Fruit fly (Drosophila melanogaster): Measurements from ENCODE around the gene CCT4.
A peak's percentile ranks its signal among the peaks of the same experiment; 100 is the strongest.

Gene CCT4

DNA sequence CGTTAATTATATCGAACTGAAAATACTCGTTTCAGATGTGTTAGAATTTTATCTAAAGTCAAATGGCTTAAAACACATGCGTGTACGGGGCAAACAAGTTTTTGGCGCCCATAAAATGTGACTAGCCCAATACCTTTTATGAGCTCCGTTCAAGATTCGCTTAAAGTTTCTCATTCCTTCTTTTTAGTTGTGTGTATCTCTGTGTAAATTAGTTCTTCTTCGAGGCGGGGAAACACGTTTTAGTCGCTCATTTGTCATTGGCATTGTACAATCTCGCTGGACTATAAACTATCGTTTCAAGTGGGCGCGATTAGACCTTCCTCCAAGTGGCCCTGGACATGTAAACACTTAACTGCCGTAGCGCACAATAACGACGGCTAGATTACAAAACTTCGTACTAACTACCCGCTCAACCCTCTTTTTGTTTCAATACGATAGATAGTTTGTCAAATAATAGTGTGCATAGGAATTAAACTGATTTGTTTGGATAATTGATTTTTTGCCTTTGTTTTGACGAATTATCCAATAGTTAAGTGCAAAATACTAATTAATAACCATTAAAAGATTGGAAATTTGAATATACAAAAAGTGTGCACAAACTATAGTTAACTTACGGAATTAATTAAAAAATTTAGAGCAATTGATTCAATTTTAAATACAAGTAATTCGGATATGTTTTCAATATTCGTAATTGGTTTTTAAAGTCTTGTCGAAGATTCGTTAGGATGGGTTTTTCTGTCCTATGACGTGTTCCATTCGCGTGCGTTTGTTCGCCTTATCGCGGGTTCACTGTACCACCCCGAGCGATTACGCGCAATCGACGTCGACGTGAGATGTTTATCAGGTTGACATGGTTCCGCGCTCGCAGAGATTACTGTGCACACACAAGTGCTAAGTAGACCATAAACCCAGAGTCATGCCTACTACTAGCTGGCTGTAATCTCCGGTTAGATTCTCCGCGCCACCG lies 28.0 kb upstream of the CCT4 start (continued):
- TF ChIP-seq vnd (GFP tag; IDR thresholded peaks at IDR 0.05; ENCODE audit: partially characterized antibody) = no peak
- no peak for TF ChIP-seq z (GFP tag; IDR thresholded peaks at IDR 0.05)
- no peak for TF ChIP-seq lbe (GFP tag; optimal IDR thresholded peaks at IDR 0.05)
- TF ChIP-seq CG7372 (GFP tag; IDR thresholded peaks at IDR 0.05) = no peak
- TF ChIP-seq CG31441 (GFP tag; IDR thresholded peaks at IDR 0.05) = peak; percentile 64
- TF ChIP-seq gcm (GFP tag; optimal IDR thresholded peaks at IDR 0.05) = no peak
- TF ChIP-seq ro (GFP tag; IDR thresholded peaks at IDR 0.05) = no peak
- TF ChIP-seq CG7963 (GFP tag; IDR thresholded peaks at IDR 0.05; ENCODE audit: partially characterized antibody) = no peak
- TF ChIP-seq Rfx (GFP tag; IDR thresholded peaks at IDR 0.05) = peak; percentile 60
- TF ChIP-seq Trl (optimal IDR thresholded peaks at IDR 0.05) = peak in 1 of 2 experiments; percentile 3
- no peak for TF ChIP-seq Trl (GFP tag; optimal IDR thresholded peaks at IDR 0.05)
- TF ChIP-seq CG2202 (tag; optimal IDR thresholded peaks at IDR 0.05) = no peak
- peak; percentile 59 for TF ChIP-seq CG34376 (GFP tag; optimal IDR thresholded peaks at IDR 0.05)
- no peak for TF ChIP-seq luna (GFP tag; optimal IDR thresholded peaks at IDR 0.05)
- TF ChIP-seq her (GFP tag; optimal IDR thresholded peaks at IDR 0.05) = no peak
- TF ChIP-seq Elba2 (GFP tag; optimal IDR thresholded peaks at IDR 0.05) = no peak
- TF ChIP-seq CG17186 (GFP tag; optimal IDR thresholded peaks at IDR 0.05) = no peak
- TF ChIP-seq scrt (GFP tag; optimal IDR thresholded peaks at IDR 0.05) = peak; percentile 26
- TF ChIP-seq PHDP (tag; optimal IDR thresholded peaks at IDR 0.05) = peak; percentile 39
- peak; percentile 65 for TF ChIP-seq CG1233 (GFP tag; optimal IDR thresholded peaks at IDR 0.05)
- peak; percentile 93 for TF ChIP-seq CG31224 (GFP tag; IDR thresholded peaks at IDR 0.05)
- no peak for TF ChIP-seq CG10274 (GFP tag; optimal IDR thresholded peaks at IDR 0.05)
- no peak; the same call in 1 of the 2 replicates for TF ChIP-seq CG8765 (GFP tag; IDR thresholded peaks at IDR 0.05)
- peak; percentile 56 for TF ChIP-seq Hmr (GFP tag; optimal IDR thresholded peaks at IDR 0.05)
- no peak for TF ChIP-seq CG10321 (GFP tag; IDR thresholded peaks at IDR 0.05)
- TF ChIP-seq CG8089 (GFP tag; optimal IDR thresholded peaks at IDR 0.05) = no peak
- no peak for TF ChIP-seq CG32767 (GFP tag; IDR thresholded peaks at IDR 0.05)
- no peak for TF ChIP-seq insv (GFP tag; optimal IDR thresholded peaks at IDR 0.05)
- no peak for TF ChIP-seq sc (optimal IDR thresholded peaks at IDR 0.05)
- TF ChIP-seq sc (GFP tag; optimal IDR thresholded peaks at IDR 0.05) = no peak
- no peak for TF ChIP-seq D (optimal IDR thresholded peaks at IDR 0.05)
- peak; percentile 16 for TF ChIP-seq D (GFP tag; optimal IDR thresholded peaks at IDR 0.05)
- no peak for TF ChIP-seq sqz (GFP tag; optimal IDR thresholded peaks at IDR 0.05)
- no peak for TF ChIP-seq zen2 (GFP tag; IDR thresholded peaks at IDR 0.05; ENCODE audit: partially characterized antibody)
- peak; percentile 46 for TF ChIP-seq CoRest (tag; optimal IDR thresholded peaks at IDR 0.05)
- peak; percentile 35; the same call in 1 of the 2 replicates for TF ChIP-seq lmd (GFP tag; IDR thresholded peaks at IDR 0.05)
- TF ChIP-seq sens (GFP tag) = peak; percentile 52
- TF ChIP-seq dm (GFP tag; optimal IDR thresholded peaks at IDR 0.05) = no peak
- TF ChIP-seq CG43689 (GFP tag; IDR thresholded peaks at IDR 0.05) = no peak
- 0 out of 4 replicates have a peak, but pooled peaks have one; percentile 40 for TF ChIP-seq chinmo (GFP tag; IDR thresholded peaks at IDR 0.05; ENCODE audit: partially characterized antibody)
- TF ChIP-seq Ada2b (GFP tag; IDR thresholded peaks at IDR 0.05) = peak; percentile 63
- peak; percentile 13; the same call in 1 of the 3 replicates for TF ChIP-seq CG2199 (GFP tag; IDR thresholded peaks at IDR 0.05)
- peak; percentile 47 for TF ChIP-seq ind (GFP tag; optimal IDR thresholded peaks at IDR 0.05)
- peak; percentile 34 for TF ChIP-seq CG4820 (GFP tag; optimal IDR thresholded peaks at IDR 0.05)
- TF ChIP-seq Doc3 (GFP tag; IDR thresholded peaks at IDR 0.05; ENCODE audit: partially characterized antibody) = no peak
- peak; percentile 45 for TF ChIP-seq Hr3 (GFP tag; optimal IDR thresholded peaks at IDR 0.05)
- peak; percentile 16 for TF ChIP-seq tin (GFP tag; optimal IDR thresholded peaks at IDR 0.05)
- TF ChIP-seq ttk (GFP tag; IDR thresholded peaks at IDR 0.05) = peak; percentile 23; the same call in 1 of the 2 replicates
- peak; percentile 3 for TF ChIP-seq CG8281 (tag; optimal IDR thresholded peaks at IDR 0.05)
- 0 out of 2 replicates have a peak, but pooled peaks have one; percentile 59 for TF ChIP-seq CG32772 (GFP tag; IDR thresholded peaks at IDR 0.05)

Measured in whole organism, embryonic.